Worm (Caenorhabditis elegans) whole organism, L3 larva: ENCODE measurements around the gene K11E4.1.

Experiments
- R02D3.7 ChIP-seq: fragments of 150-350 bp; optimal IDR thresholded peaks from 2 replicates; lab custom pipeline; 2014; ENCODE audit warnings: missing biosample characterization, missing genetic modification characterization
- sea-2 ChIP-seq: fragments of 150-350 bp; sonication (generic microtip); optimal IDR thresholded peaks from 4 replicates; lab custom pipeline; 2014; ENCODE audit warnings: missing biosample characterization, missing genetic modification reagents, missing genetic modification characterization
- ztf-11 ChIP-seq: fragments of 150-350 bp; optimal IDR thresholded peaks from 2 replicates; lab custom pipeline; 2014; ENCODE audit warnings: missing biosample characterization, missing genetic modification characterization

DNA sequence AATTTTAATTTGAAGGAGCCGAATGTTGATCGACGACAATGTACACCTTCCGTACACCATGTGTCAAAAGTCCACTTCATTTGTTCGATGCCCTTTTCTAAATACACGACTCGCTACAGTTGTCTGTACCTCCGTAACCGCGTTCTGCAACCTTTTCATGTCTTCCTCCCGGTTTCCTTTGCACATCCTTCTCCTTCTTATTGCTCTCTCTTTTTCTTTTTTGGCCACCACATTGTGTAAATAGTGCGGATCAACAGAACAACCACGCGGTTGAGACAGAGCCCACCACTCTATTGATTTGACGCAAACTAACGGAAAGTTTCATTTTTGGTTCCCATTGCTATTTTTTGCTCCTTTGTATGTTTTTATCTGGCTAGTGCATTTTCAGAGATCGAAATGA, 29.4 kb downstream of the K11E4.1 start:
- no peak for TF ChIP-seq sea-2 (GFP tag; lab: Kevin White, UChicago)
- no peak for TF ChIP-seq R02D3.7
- TF ChIP-seq ztf-11 (tag; lab: Kevin White, UChicago): no peak
